Fruit fly (Drosophila melanogaster): ENCODE data around the gene loco.

The loco gene

dm6 chr3R:22664274-22664673, 25.1 kb upstream of the loco start (continued):
- TF ChIP-seq CG13287 (GFP tag; IDR thresholded peaks at IDR 0.05; ENCODE audit: partially characterized antibody) (no peak), tio (GFP tag; optimal IDR thresholded peaks at IDR 0.05) (peak; percentile 8), sisA (GFP tag; IDR thresholded peaks at IDR 0.05) (peak; percentile 62), CG12942 (GFP tag; optimal IDR thresholded peaks at IDR 0.05) (peak; percentile 52), odd (GFP tag; optimal IDR thresholded peaks at IDR 0.05) (no peak), sc (optimal IDR thresholded peaks at IDR 0.05) (no peak), sc (GFP tag; optimal IDR thresholded peaks at IDR 0.05) (peak; percentile 30), CG10959 (GFP tag; IDR thresholded peaks at IDR 0.05) (0 out of 2 replicates have a peak, but pooled peaks have one; percentile 43), CG30020 (tag; optimal IDR thresholded peaks at IDR 0.05) (no peak), CG15269 (tag; optimal IDR thresholded peaks at IDR 0.05) (peak; percentile 21), CG10147 (GFP tag; optimal IDR thresholded peaks at IDR 0.05) (no peak), Optix (GFP tag; IDR thresholded peaks at IDR 0.05) (peak; percentile 77), dpn (GFP tag; optimal IDR thresholded peaks at IDR 0.05) (peak in 1 of 2 experiments; percentile 61), dmrt99B (tag; optimal IDR thresholded peaks at IDR 0.05) (peak; percentile 54), Pdp1 (GFP tag; optimal IDR thresholded peaks at IDR 0.05) (peak; percentile 17 to 35), CG5245 (GFP tag; optimal IDR thresholded peaks at IDR 0.05) (peak; percentile 51), D (optimal IDR thresholded peaks at IDR 0.05) (no peak), D (GFP tag; optimal IDR thresholded peaks at IDR 0.05) (peak; percentile 29), H2.0 (GFP tag; IDR thresholded peaks at IDR 0.05) (peak; percentile 54), CG31441 (GFP tag; IDR thresholded peaks at IDR 0.05) (peak; percentile 23; the same call in 1 of the 2 replicates), fd96Cb (tag; optimal IDR thresholded peaks at IDR 0.05) (peak; percentile 43), esg (GFP tag; conservative IDR thresholded peaks at IDR 0.05) (peak; percentile 48; the same call in 1 of the 2 replicates), CG12219 (GFP tag; optimal IDR thresholded peaks at IDR 0.05) (peak; percentile 31), CG1832 (GFP tag; optimal IDR thresholded peaks at IDR 0.05) (no peak), ind (GFP tag; optimal IDR thresholded peaks at IDR 0.05) (peak; percentile 51), trh (GFP tag; optimal IDR thresholded peaks at IDR 0.05) (no peak), HLH3B (GFP tag; IDR thresholded peaks at IDR 0.05) (peak; percentile 68), CG12071 (GFP tag; optimal IDR thresholded peaks at IDR 0.05) (peak; percentile 26), CkIIα-i1 (GFP tag; IDR thresholded peaks at IDR 0.05) (no peak), D19B (GFP tag; optimal IDR thresholded peaks at IDR 0.05) (no peak), mld (GFP tag; IDR thresholded peaks at IDR 0.05; ENCODE audit: partially characterized antibody) (no peak), ci (GFP tag; IDR thresholded peaks at IDR 0.05) (peak; percentile 86), CG9797 (GFP tag; optimal IDR thresholded peaks at IDR 0.05) (no peak), Antp (GFP tag; optimal IDR thresholded peaks at IDR 0.05) (peak; percentile 56), CG14710 (tag; optimal IDR thresholded peaks at IDR 0.05) (peak; percentile 0), CG14965 (GFP tag; optimal IDR thresholded peaks at IDR 0.05; ENCODE audit: borderline replicate concordance) (no peak), row (GFP tag; IDR thresholded peaks at IDR 0.05) (peak; percentile 69), CG6272 (GFP tag; IDR thresholded peaks at IDR 0.05) (0 out of 2 replicates have a peak, but pooled peaks have one; percentile 9), CG1529 (GFP tag; optimal IDR thresholded peaks at IDR 0.05) (peak; percentile 9), CG11695 (GFP tag; IDR thresholded peaks at IDR 0.05) (0 out of 3 replicates have a peak, but pooled peaks have one; percentile 23), CG43689 (GFP tag; IDR thresholded peaks at IDR 0.05) (no peak), Ada2b (GFP tag; IDR thresholded peaks at IDR 0.05) (peak; percentile 70), onecut (GFP tag; IDR thresholded peaks at IDR 0.05) (peak; percentile 26; the same call in 1 of the 2 replicates), CG8290 (GFP tag; optimal IDR thresholded peaks at IDR 0.05) (no peak), CG8290 (tag; optimal IDR thresholded peaks at IDR 0.05) (peak in 1 of 2 experiments; percentile 33), CG18476 (GFP tag; optimal IDR thresholded peaks at IDR 0.05) (no peak), jumu (GFP tag; optimal IDR thresholded peaks at IDR 0.05) (peak; percentile 17), ken (GFP tag; IDR thresholded peaks at IDR 0.05) (peak; percentile 66; the same call in 2 of the 3 replicates), wdn (GFP tag; IDR thresholded peaks at IDR 0.05) (0 out of 2 replicates have a peak, but pooled peaks have one; percentile 27), her (GFP tag; optimal IDR thresholded peaks at IDR 0.05) (peak; percentile 41), bsh (GFP tag; optimal IDR thresholded peaks at IDR 0.05) (peak; percentile 40 to 75)
